Fruit fly (Drosophila melanogaster) whole organism, embryonic: ENCODE results near the gene Inx5.

Experiments
- Bgb ChIP-seq: fragments of 200-800 bp; sonication (Bioruptor generic); IDR thresholded peaks from 2 replicates; pipeline ENCODE4 v1.3.6; 2022; ENCODE audit warnings: missing biosample characterization, missing genetic modification characterization; ENCODE audit not compliant: partially characterized antibody
- CG1024 ChIP-seq: fragments of 200-800 bp; sonication (Bioruptor generic); IDR thresholded peaks from 2 replicates; pipeline ENCODE4 v1.3.6; 2022; ENCODE audit warnings: missing biosample characterization, missing genetic modification characterization
- CG10267 ChIP-seq: fragments of 200-800 bp; sonication (Bioruptor generic); optimal IDR thresholded peaks from 2 replicates; lab custom pipeline; 2018; ENCODE audit warnings: missing biosample characterization, mild to moderate bottlenecking, missing genetic modification characterization, moderate library complexity
- CG12299 ChIP-seq: fragments of 200-800 bp; sonication (Bioruptor generic); optimal IDR thresholded peaks from 2 replicates; lab custom pipeline; 2018; ENCODE audit warnings: missing biosample characterization, mild to moderate bottlenecking, missing genetic modification characterization
- CG13424 ChIP-seq: fragments of 200-800 bp; sonication (Bioruptor generic); optimal IDR thresholded peaks from 2 replicates; lab custom pipeline; 2019; ENCODE audit warnings: missing biosample characterization, mild to moderate bottlenecking, missing genetic modification characterization, moderate library complexity
- CG14860 ChIP-seq: fragments of 200-800 bp; sonication (Bioruptor generic); IDR thresholded peaks from 3 replicates; pipeline ENCODE4 v1.3.6; 2022; ENCODE audit warnings: missing biosample characterization, missing genetic modification characterization; ENCODE audit not compliant: partially characterized antibody
- CG14965 ChIP-seq: fragments of 200-800 bp; sonication (Bioruptor generic); optimal IDR thresholded peaks from 2 replicates; lab custom pipeline; 2016; ENCODE audit warnings: missing biosample characterization, missing genetic modification characterization, borderline replicate concordance
- CG16813 ChIP-seq: fragments of 200-800 bp; sonication (Bioruptor generic); IDR thresholded peaks from 3 replicates; pipeline ENCODE4 v1.3.6; 2022; ENCODE audit warnings: missing biosample characterization, missing genetic modification characterization; ENCODE audit not compliant: partially characterized antibody
- CG18011 ChIP-seq: fragments of 200-800 bp; sonication (Bioruptor generic); optimal IDR thresholded peaks from 2 replicates; lab custom pipeline; 2017; ENCODE audit warnings: missing biosample characterization, missing genetic modification characterization, mild to moderate bottlenecking, moderate library complexity, missing genotype
- CG2678 ChIP-seq: fragments of 200-800 bp; sonication (Bioruptor generic); optimal IDR thresholded peaks from 3 replicates; lab custom pipeline; 2019; ENCODE audit warnings: missing biosample characterization, mild to moderate bottlenecking, missing genetic modification characterization, moderate library complexity
- CG6272 ChIP-seq: fragments of 200-800 bp; sonication (Bioruptor generic); IDR thresholded peaks from 2 replicates; pipeline ENCODE4 v1.3.6; 2022; ENCODE audit warnings: missing biosample characterization, missing genetic modification characterization
- CG6689 ChIP-seq: fragments of 200-800 bp; sonication (Bioruptor generic); IDR thresholded peaks from 2 replicates; pipeline ENCODE4 v1.3.6; 2022; ENCODE audit warnings: missing biosample characterization, missing genetic modification characterization
- CG6791 ChIP-seq: fragments of 200-800 bp; sonication (Bioruptor generic); IDR thresholded peaks from 3 replicates; pipeline ENCODE4 v1.3.6; 2022; ENCODE audit warnings: missing biosample characterization, missing genetic modification characterization; ENCODE audit not compliant: partially characterized antibody
- CG8281 ChIP-seq: fragments of 200-800 bp; sonication (Bioruptor generic); optimal IDR thresholded peaks from 2 replicates; lab custom pipeline; 2018; ENCODE audit warnings: missing biosample characterization, mild to moderate bottlenecking, missing genetic modification characterization, moderate library complexity
- CG8290 ChIP-seq, 3 experiments: fragments of 200-800 bp; sonication (Bioruptor generic); optimal IDR thresholded peaks; 2 replicates each; lab custom pipeline; 2016 to 2019; ENCODE audit warnings: missing biosample characterization in 3 of 3, missing genetic modification characterization in 3 of 3, mild to moderate bottlenecking in 2 of 3, moderate library complexity in 1 of 3
- CTCF ChIP-seq: fragments of 200-800 bp; sonication (Bioruptor generic); optimal IDR thresholded peaks from 2 replicates; lab custom pipeline; 2017; ENCODE audit warnings: missing biosample characterization, mild to moderate bottlenecking, missing genetic modification characterization, moderate library complexity
- Chrac-16 ChIP-seq: fragments of 200-800 bp; sonication (Bioruptor generic); optimal IDR thresholded peaks from 3 replicates; lab custom pipeline; 2016; ENCODE audit warnings: missing biosample characterization, missing genetic modification characterization
- D19A ChIP-seq: fragments of 200-800 bp; optimal IDR thresholded peaks from 3 replicates; lab custom pipeline; 2019; ENCODE audit warnings: missing biosample characterization, mild to moderate bottlenecking, missing genetic modification characterization, moderate library complexity
- Deaf1 ChIP-seq: fragments of 200-800 bp; optimal IDR thresholded peaks from 3 replicates; lab custom pipeline; 2019; ENCODE audit warnings: missing biosample characterization, mild to moderate bottlenecking, missing genetic modification characterization, moderate library complexity
- Dfd ChIP-seq, 2 experiments: fragments of >200 bp; optimal IDR thresholded peaks; 2 replicates each; lab custom pipeline; 2017; ENCODE audit warnings: missing biosample characterization in 2 of 2, missing genetic modification characterization in 2 of 2
- Dp ChIP-seq: fragments of 200-800 bp; sonication (Bioruptor generic); optimal IDR thresholded peaks from 2 replicates; lab custom pipeline; 2018; ENCODE audit warnings: missing biosample characterization, mild to moderate bottlenecking, missing genetic modification characterization, moderate library complexity
- Dref ChIP-seq: fragments of 200-800 bp; sonication (Bioruptor generic); IDR thresholded peaks from 2 replicates; pipeline ENCODE4 v1.3.6; 2022; ENCODE audit warnings: missing biosample characterization, missing genetic modification characterization
- Drgx ChIP-seq: fragments of 200-800 bp; sonication (Bioruptor generic); IDR thresholded peaks from 2 replicates; pipeline ENCODE4 v1.3.6; 2022; ENCODE audit warnings: missing biosample characterization, missing genetic modification characterization
- Elba2 ChIP-seq: fragments of 200-800 bp; sonication (Bioruptor generic); optimal IDR thresholded peaks from 3 replicates; lab custom pipeline; 2016; ENCODE audit warnings: missing biosample characterization, missing genetic modification characterization
- HLH4C ChIP-seq: fragments of 200-800 bp; sonication (Bioruptor generic); IDR thresholded peaks from 3 replicates; pipeline ENCODE4 v1.3.6; 2022; ENCODE audit warnings: missing biosample characterization, missing genetic modification characterization; ENCODE audit not compliant: partially characterized antibody
- Hr3 ChIP-seq: fragments of 200-800 bp; sonication (Bioruptor generic); optimal IDR thresholded peaks from 3 replicates; lab custom pipeline; 2016; ENCODE audit warnings: missing biosample characterization, missing genetic modification characterization
- Jarid2 ChIP-seq: fragments of 200-800 bp; sonication (Bioruptor generic); optimal IDR thresholded peaks from 3 replicates; lab custom pipeline; 2017; ENCODE audit warnings: mild to moderate bottlenecking, missing biosample characterization, missing genetic modification reagents, missing genetic modification characterization
- MESR4 ChIP-seq: fragments of 200-800 bp; sonication (Bioruptor generic); optimal IDR thresholded peaks from 2 replicates; lab custom pipeline; 2018; ENCODE audit warnings: missing biosample characterization, mild to moderate bottlenecking, missing genetic modification characterization, moderate library complexity
- NC2α ChIP-seq: fragments of 200-800 bp; sonication (Bioruptor generic); optimal IDR thresholded peaks from 2 replicates; lab custom pipeline; 2016; ENCODE audit warnings: missing biosample characterization, missing genetic modification characterization
- Sry-δ ChIP-seq: fragments of 200-800 bp; sonication (Bioruptor generic); optimal IDR thresholded peaks from 2 replicates; lab custom pipeline; 2016; ENCODE audit warnings: missing biosample characterization, missing genetic modification characterization
- amos ChIP-seq: fragments of 200-800 bp; sonication (Bioruptor generic); IDR thresholded peaks from 2 replicates; pipeline ENCODE4 v1.3.6; 2022; ENCODE audit warnings: missing biosample characterization, missing genetic modification characterization; ENCODE audit not compliant: partially characterized antibody
- ap ChIP-seq: fragments of 200-800 bp; sonication (Bioruptor generic); IDR thresholded peaks from 2 replicates; pipeline ENCODE4 v1.3.6; 2022; ENCODE audit warnings: missing biosample characterization, missing genetic modification characterization
- da ChIP-seq: fragments of 200-800 bp; sonication (Bioruptor generic); optimal IDR thresholded peaks from 2 replicates; lab custom pipeline; 2016; ENCODE audit warnings: missing biosample characterization, missing genetic modification characterization
- danr ChIP-seq: fragments of 200-800 bp; sonication (Bioruptor generic); IDR thresholded peaks from 2 replicates; pipeline ENCODE4 v1.3.6; 2022; ENCODE audit warnings: missing biosample characterization, missing genetic modification characterization
- ewg ChIP-seq: fragments of 200-800 bp; sonication (Bioruptor generic); optimal IDR thresholded peaks from 3 replicates; lab custom pipeline; 2017; ENCODE audit warnings: mild to moderate bottlenecking, missing biosample characterization, missing genetic modification reagents, missing genetic modification characterization
- insv ChIP-seq, 2 experiments: fragments of 200-800 bp; sonication (Bioruptor generic); optimal IDR thresholded peaks; 3 replicates each; lab custom pipeline; 2016 to 2018; ENCODE audit warnings: missing biosample characterization in 2 of 2, missing genetic modification characterization in 2 of 2
- nau ChIP-seq: fragments of 200-800 bp; sonication (Bioruptor generic); optimal IDR thresholded peaks from 3 replicates; lab custom pipeline; 2017; ENCODE audit warnings: missing biosample characterization, mild to moderate bottlenecking, missing genetic modification characterization, missing genetic modification reagents
- nerfin-2 ChIP-seq: fragments of 200-800 bp; sonication (Bioruptor generic); IDR thresholded peaks from 2 replicates; pipeline ENCODE4 v1.3.6; 2022; ENCODE audit warnings: missing biosample characterization, missing genetic modification characterization; ENCODE audit not compliant: partially characterized antibody
- nmo ChIP-seq: fragments of 200-800 bp; sonication (Bioruptor generic); optimal IDR thresholded peaks from 2 replicates; lab custom pipeline; 2018; ENCODE audit warnings: missing biosample characterization, mild to moderate bottlenecking, missing genetic modification characterization, moderate library complexity
- pb ChIP-seq: fragments of 200-800 bp; sonication (Bioruptor generic); optimal IDR thresholded peaks from 3 replicates; lab custom pipeline; 2016; ENCODE audit warnings: missing biosample characterization, missing genetic modification characterization
- pho ChIP-seq: fragments of 200-800 bp; sonication (Bioruptor generic); optimal IDR thresholded peaks from 2 replicates; lab custom pipeline; 2016; ENCODE audit warnings: missing biosample characterization, missing genetic modification characterization
- psq ChIP-seq: fragments of 200-800 bp; sonication (Bioruptor generic); optimal IDR thresholded peaks from 2 replicates; lab custom pipeline; 2017; ENCODE audit warnings: missing biosample characterization, missing genetic modification characterization
- sr ChIP-seq: fragments of 200-800 bp; sonication (Bioruptor generic); IDR thresholded peaks from 3 replicates; pipeline ENCODE4 v1.3.6; 2022; ENCODE audit warnings: missing biosample characterization, missing genetic modification characterization
- stwl ChIP-seq: fragments of 200-800 bp; sonication (Bioruptor generic); optimal IDR thresholded peaks from 3 replicates; lab custom pipeline; 2018; ENCODE audit warnings: missing biosample characterization, mild to moderate bottlenecking, missing genetic modification characterization, moderate library complexity
- tio ChIP-seq: fragments of 200-800 bp; sonication (Bioruptor generic); optimal IDR thresholded peaks from 2 replicates; lab custom pipeline; 2017; ENCODE audit warnings: missing biosample characterization, missing genetic modification characterization, inconsistent platforms
- wek ChIP-seq: fragments of 200-800 bp; sonication (Bioruptor generic); optimal IDR thresholded peaks from 3 replicates; lab custom pipeline; 2018; ENCODE audit warnings: missing biosample characterization, mild to moderate bottlenecking, missing genetic modification characterization, moderate library complexity
- zfh1 ChIP-seq: fragments of 200-800 bp; sonication (Bioruptor generic); IDR thresholded peaks from 3 replicates; pipeline ENCODE4 v1.3.6; 2022; ENCODE audit warnings: missing biosample characterization, missing genetic modification characterization

Inx5 gene

DNA sequence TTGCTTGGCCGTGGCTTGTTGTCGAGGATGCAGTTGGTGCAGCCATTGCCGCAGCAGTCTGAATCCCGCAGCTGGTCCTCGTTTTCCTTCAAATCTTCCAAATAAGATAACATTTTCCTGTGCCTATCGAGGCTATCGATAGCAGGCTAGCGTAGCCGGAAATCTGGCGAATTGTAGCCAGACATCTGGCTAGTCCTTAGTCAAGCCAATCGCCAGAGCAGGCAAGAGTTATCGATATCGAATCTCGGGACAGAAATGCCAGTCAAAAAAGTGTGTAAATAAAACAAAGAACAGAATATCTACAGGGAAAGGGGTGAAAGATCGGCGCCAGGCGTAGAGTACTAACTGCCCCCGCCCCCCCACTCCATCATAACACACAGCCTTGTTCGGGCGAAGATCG, 22.7 kb upstream of the Inx5 start, which contains the start of the genes CG7914 and CG14194 (continued):
- no peak for TF ChIP-seq pb
- TF ChIP-seq CG1024 (GFP tag; lab: Robert Waterston, UW): no peak
- no peak for TF ChIP-seq CG14965
- TF ChIP-seq Sry-δ: peak; percentile 65
- TF ChIP-seq CG6272 (GFP tag; lab: Robert Waterston, UW): no peak
- peak; percentile 87 for TF ChIP-seq Bgb (GFP tag; lab: Robert Waterston, UW)
- TF ChIP-seq nmo: peak; percentile 8
- TF ChIP-seq CG12299 (tag; lab: Kevin White, UChicago): no peak
- no peak for TF ChIP-seq nau (GFP tag; lab: Kevin White, UChicago)
- no peak for TF ChIP-seq ewg (GFP tag; lab: Kevin White, UChicago)
- no peak for TF ChIP-seq NC2α (GFP tag; lab: Kevin White, UChicago)
- TF ChIP-seq CG6689: no peak
- no peak for TF ChIP-seq CG8290 (GFP tag; optimal IDR thresholded peaks at IDR 0.05; lab: Kevin White, UChicago)
- no peak for TF ChIP-seq CG8290 (tag; optimal IDR thresholded peaks at IDR 0.05; lab: Kevin White, UChicago)
- no peak for TF ChIP-seq Dfd (GFP tag; optimal IDR thresholded peaks at IDR 0.05; lab: Kevin White, UChicago)
- TF ChIP-seq CG18011 (GFP tag; lab: Kevin White, UChicago): peak; percentile 46
- TF ChIP-seq Elba2 (GFP tag; lab: Kevin White, UChicago): no peak

DNA sequence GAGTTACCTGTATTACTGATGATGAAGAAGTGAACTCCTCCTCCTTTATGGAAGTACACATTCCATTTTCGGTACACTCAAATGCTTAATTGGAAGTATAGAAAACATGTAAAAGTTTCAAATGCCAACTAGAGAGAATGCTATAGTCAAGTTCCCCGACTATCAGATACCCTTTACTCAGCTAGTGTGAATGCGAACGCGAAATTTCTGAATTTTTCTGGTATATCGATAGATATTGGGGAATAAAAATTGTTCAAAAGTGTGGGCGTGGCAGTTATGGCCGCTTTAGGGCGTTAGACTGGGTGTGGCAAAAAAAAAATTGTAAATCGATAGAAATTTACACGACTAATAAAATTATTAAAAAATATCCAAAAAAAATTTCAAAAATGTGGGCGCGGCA, 20.9 kb upstream of the Inx5 start:
- TF ChIP-seq Drgx (GFP tag; lab: Robert Waterston, UW): no peak
- TF ChIP-seq CG6791 (GFP tag; lab: Robert Waterston, UW): peak; percentile 46; the same call in 1 of the 3 replicates
- TF ChIP-seq Chrac-16: no peak
- TF ChIP-seq Deaf1: no peak
- TF ChIP-seq CG14860: peak; percentile 53; the same call in 1 of the 3 replicates
- TF ChIP-seq D19A: peak; percentile 36
- TF ChIP-seq HLH4C (GFP tag; lab: Robert Waterston, UW): 0 out of 3 replicates have a peak, but pooled peaks have one; percentile 41
- TF ChIP-seq CG16813 (GFP tag; lab: Robert Waterston, UW): peak; percentile 51
- no peak for TF ChIP-seq CG10267 (tag; lab: Kevin White, UChicago)
- no peak for TF ChIP-seq Hr3
- no peak for TF ChIP-seq sr (GFP tag; lab: Robert Waterston, UW)
- TF ChIP-seq nerfin-2 (GFP tag; lab: Robert Waterston, UW): 0 out of 2 replicates have a peak, but pooled peaks have one; percentile 32

DNA sequence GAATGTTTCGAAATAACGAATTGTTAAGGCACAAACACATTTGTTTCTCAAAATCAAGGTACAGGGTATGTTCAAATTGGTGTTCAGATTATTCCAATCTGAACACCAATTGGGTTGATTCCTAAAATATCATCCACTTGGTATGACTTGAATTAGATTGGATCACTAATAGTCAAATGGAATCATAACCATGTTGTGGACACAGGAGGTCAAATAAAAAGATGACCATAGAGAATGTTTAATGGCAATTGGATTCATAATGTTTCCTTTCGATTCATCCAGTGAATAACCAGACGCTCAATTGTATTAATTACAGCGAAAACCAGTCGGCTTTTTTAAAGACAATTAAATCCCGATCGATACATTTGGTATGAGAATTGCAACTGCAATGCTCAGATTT, 20.4 kb upstream of the Inx5 start:
- TF ChIP-seq Elba2 (GFP tag; lab: Kevin White, UChicago): peak; percentile 82
- peak in 1 of 2 experiments; percentile 68 for TF ChIP-seq insv (GFP tag; optimal IDR thresholded peaks at IDR 0.05; lab: Kevin White, UChicago)
- no peak for TF ChIP-seq MESR4 (GFP tag; lab: Kevin White, UChicago)
- no peak for TF ChIP-seq CG13424 (tag; lab: Kevin White, UChicago)

DNA sequence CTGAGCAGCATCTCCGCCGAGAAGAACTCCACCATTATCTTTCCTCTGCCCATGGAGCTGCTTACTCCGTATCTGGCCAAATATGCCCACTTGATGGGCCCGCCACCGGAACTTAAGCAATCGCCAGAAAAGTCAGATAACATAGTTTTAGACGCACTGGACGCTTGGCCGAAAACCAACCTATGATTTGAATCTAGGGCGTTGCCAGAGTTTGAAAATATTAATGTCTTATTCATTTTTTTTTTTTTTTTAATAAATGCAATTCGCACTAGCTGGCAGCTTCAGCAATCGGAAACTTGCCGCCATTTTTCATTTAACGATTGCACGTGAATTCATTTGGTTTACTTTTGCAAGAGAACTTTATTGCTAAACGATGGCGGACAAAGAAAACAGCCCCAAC, 19.2 kb upstream of the Inx5 start, which contains the start of gene HP1D3csd:
TSS of gene HP1D3csd (plus strand) at position 312 of the 400 bp plus-strand sequence.
- TF ChIP-seq insv (GFP tag; optimal IDR thresholded peaks at IDR 0.05; lab: Kevin White, UChicago) (no peak), CG2678 (tag; lab: Kevin White, UChicago) (no peak), tio (GFP tag; lab: Kevin White, UChicago) (no peak), ap (GFP tag; lab: Robert Waterston, UW) (no peak), psq (no peak), danr (GFP tag; lab: Robert Waterston, UW) (no peak), amos (no peak), CG8281 (no peak), Dref (GFP tag; lab: Robert Waterston, UW) (no peak), Jarid2 (GFP tag; lab: Kevin White, UChicago) (no peak), wek (GFP tag; lab: Kevin White, UChicago) (no peak), stwl (tag; lab: Kevin White, UChicago) (peak; percentile 29), Dp (GFP tag; lab: Kevin White, UChicago) (peak; percentile 13), da (GFP tag; lab: Kevin White, UChicago) (no peak), zfh1 (GFP tag; lab: Robert Waterston, UW) (no peak), pho (GFP tag; lab: Kevin White, UChicago) (no peak), CTCF (GFP tag; lab: Kevin White, UChicago) (peak; percentile 25)
